Worm (Caenorhabditis elegans) whole organism, midembryonic: ENCODE results near the gene clec-158.

Experiments used
- T22C8.4 ChIP-seq: fragments of 200-800 bp; sonication (Bioruptor generic); IDR thresholded peaks from 2 replicates; pipeline ENCODE4 v1.3.6; 2022; ENCODE audit warnings: missing genetic modification characterization, missing compliant biosample characterization
- cog-1 ChIP-seq: sonication (generic microtip); optimal IDR thresholded peaks from 2 replicates; lab custom pipeline; 2016; ENCODE audit warnings: missing genetic modification characterization, missing compliant biosample characterization
- flt-1 ChIP-seq: fragments of 200-800 bp; sonication (Bioruptor generic); IDR thresholded peaks from 2 replicates; pipeline ENCODE4 v1.3.6; 2022; ENCODE audit warnings: missing genetic modification characterization, missing compliant biosample characterization
- klf-2 ChIP-seq: fragments of 200-800 bp; sonication (Bioruptor generic); conservative IDR thresholded peaks from 2 replicates; pipeline ENCODE4 v1.3.6; 2022; ENCODE audit warnings: missing genetic modification reagents, missing genetic modification characterization, missing compliant biosample characterization
- med-1 ChIP-seq: sonication (generic microtip); optimal IDR thresholded peaks from 2 replicates; lab custom pipeline; 2017; ENCODE audit warnings: missing genetic modification characterization, mild to moderate bottlenecking, missing compliant biosample characterization, antibody characterized with exemption, missing genetic modification reagents; ENCODE audit not compliant: insufficient read depth
- ref-1 ChIP-seq: fragments of 200-800 bp; sonication (Bioruptor generic); conservative IDR thresholded peaks from 2 replicates; pipeline ENCODE4 v1.3.6; 2022; ENCODE audit warnings: missing genetic modification reagents, missing genetic modification characterization, missing compliant biosample characterization
- tab-1 ChIP-seq: fragments of 200-800 bp; sonication (Bioruptor generic); IDR thresholded peaks from 2 replicates; pipeline ENCODE4 v1.3.6; 2022; ENCODE audit warnings: missing genetic modification characterization, missing compliant biosample characterization
- ztf-23 ChIP-seq: fragments of 200-800 bp; sonication (Bioruptor generic); IDR thresholded peaks from 2 replicates; pipeline ENCODE4 v1.3.6; 2022; ENCODE audit warnings: missing genetic modification reagents, missing genetic modification characterization, missing compliant biosample characterization
- ztf-29 ChIP-seq: fragments of 200-800 bp; sonication (Bioruptor generic); IDR thresholded peaks from 2 replicates; pipeline ENCODE4 v1.3.6; 2022; ENCODE audit warnings: missing genetic modification reagents, missing genetic modification characterization, missing compliant biosample characterization

- TF ChIP-seq med-1 (GFP tag; lab: Kevin White, UChicago): no peak
- no peak for TF ChIP-seq flt-1 (GFP tag; lab: Robert Waterston, UW)
- TF ChIP-seq ref-1 (GFP tag; lab: Robert Waterston, UW): no peak
- TF ChIP-seq cog-1: no peak
- TF ChIP-seq tab-1 (GFP tag; lab: Robert Waterston, UW): no peak
- no peak for TF ChIP-seq ztf-29
- TF ChIP-seq klf-2 (GFP tag; lab: Robert Waterston, UW): no peak
- TF ChIP-seq T22C8.4 (GFP tag; lab: Robert Waterston, UW): no peak
- TF ChIP-seq ztf-23: no peak
Measured at ce11 chrIII:6816930-6817329, 42.5 kb downstream of the clec-158 start, which contains the start of gene F28F5.4.
